Worm (Caenorhabditis elegans): ENCODE data around the gene zim-3.

The zim-3 gene

DNA sequence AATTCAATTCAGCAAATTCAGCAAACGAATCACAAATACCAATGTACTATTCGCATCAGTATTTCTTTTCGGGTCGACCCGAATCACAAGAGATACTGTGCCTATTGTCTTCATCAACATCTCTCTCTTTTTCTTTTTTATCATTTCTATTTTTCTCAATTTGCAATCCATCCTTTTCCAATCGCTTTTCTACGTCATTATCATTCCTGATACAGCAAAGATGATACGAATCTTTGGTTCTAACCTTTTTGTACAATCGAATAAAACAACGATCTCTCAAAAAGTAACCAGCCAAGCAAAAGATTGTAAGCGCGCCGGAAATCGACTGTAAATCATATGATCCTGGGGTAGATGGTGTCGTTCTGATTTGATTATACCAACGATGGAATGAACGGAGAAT is 51.4 kb downstream of the zim-3 start:
- TF ChIP-seq aly-1 (tag; optimal IDR thresholded peaks at IDR 0.05) (no peak), pes-1 (GFP tag; IDR thresholded peaks at IDR 0.05) (no peak), sea-1 (GFP tag; conservative IDR thresholded peaks at IDR 0.05) (no peak), hnd-1 (tag; optimal IDR thresholded peaks at IDR 0.05) (no peak), B0310.2 (tag; optimal IDR thresholded peaks at IDR 0.05) (no peak), hmg-4 (GFP tag; optimal IDR thresholded peaks at IDR 0.05) (no peak), ama-1 (optimal IDR thresholded peaks at IDR 0.05) (no peak), scrt-1 (GFP tag; IDR thresholded peaks at IDR 0.05) (no peak), ets-7 (tag; optimal IDR thresholded peaks at IDR 0.05) (no peak), flt-1 (GFP tag; IDR thresholded peaks at IDR 0.05) (no peak), tra-4 (tag; optimal IDR thresholded peaks at IDR 0.05) (no peak), tbx-37 (GFP tag; conservative IDR thresholded peaks at IDR 0.05) (no peak), hmbx-1 (tag; optimal IDR thresholded peaks at IDR 0.05) (no peak), F13C5.2 (tag; optimal IDR thresholded peaks at IDR 0.05) (no peak), ceh-36 (tag; optimal IDR thresholded peaks at IDR 0.05) (no peak), tbx-11 (GFP tag; IDR thresholded peaks at IDR 0.05) (no peak), ceh-13 (GFP tag; optimal IDR thresholded peaks at IDR 0.05) (no peak)

Measured in whole organism, early embryonic.